Worm (Caenorhabditis elegans) whole organism, late embryonic: ENCODE results near the gene C04C11.25.

ENCODE experiments used
- C08G9.2 ChIP-seq: sonication (generic microtip); optimal IDR thresholded peaks from 2 replicates; lab custom pipeline; 2016; ENCODE audit warnings: mild to moderate bottlenecking, missing genetic modification characterization, moderate library complexity, missing compliant biosample characterization
- F13H6.1 ChIP-seq: sonication (generic microtip); optimal IDR thresholded peaks from 2 replicates; lab custom pipeline; 2016; ENCODE audit warnings: missing genetic modification characterization, missing compliant biosample characterization
- K02D7.2 ChIP-seq: sonication (generic microtip); optimal IDR thresholded peaks from 2 replicates; lab custom pipeline; 2017; ENCODE audit warnings: mild to moderate bottlenecking, missing genetic modification characterization, missing compliant biosample characterization
- K09A11.1 ChIP-seq: sonication (generic microtip); optimal IDR thresholded peaks from 2 replicates; lab custom pipeline; 2017; ENCODE audit warnings: antibody characterized with exemption, mild to moderate bottlenecking, missing genetic modification characterization, missing compliant biosample characterization; ENCODE audit not compliant: insufficient read depth
- T23F11.4 ChIP-seq: fragments of 200-800 bp; sonication (Bioruptor generic); optimal IDR thresholded peaks from 2 replicates; lab custom pipeline; 2018; ENCODE audit warnings: mild to moderate bottlenecking, missing genetic modification characterization, missing compliant biosample characterization
- ahr-1 ChIP-seq: sonication (generic microtip); optimal IDR thresholded peaks from 2 replicates; lab custom pipeline; 2016; ENCODE audit warnings: missing genetic modification characterization, missing compliant biosample characterization
- ceh-18 ChIP-seq: sonication (generic microtip); optimal IDR thresholded peaks from 2 replicates; lab custom pipeline; 2016; ENCODE audit warnings: missing genetic modification characterization, missing compliant biosample characterization
- ceh-19 ChIP-seq: fragments of 200-800 bp; sonication (Bioruptor generic); optimal IDR thresholded peaks from 2 replicates; lab custom pipeline; 2018; ENCODE audit warnings: mild to moderate bottlenecking, missing genetic modification characterization, missing compliant biosample characterization
- ceh-2 ChIP-seq: sonication (generic microtip); optimal IDR thresholded peaks from 2 replicates; lab custom pipeline; 2016; ENCODE audit warnings: missing genotype, missing genetic modification characterization, missing compliant biosample characterization
- ceh-30 ChIP-seq: fragments of 150-350 bp; optimal IDR thresholded peaks from 2 replicates; lab custom pipeline; 2014; ENCODE audit warnings: missing biosample characterization, missing genetic modification characterization
- ceh-31 ChIP-seq: sonication (generic microtip); optimal IDR thresholded peaks from 2 replicates; lab custom pipeline; 2016; ENCODE audit warnings: missing genetic modification characterization, missing compliant biosample characterization
- ceh-34 ChIP-seq: sonication (generic microtip); optimal IDR thresholded peaks from 2 replicates; lab custom pipeline; 2016; ENCODE audit warnings: mild to moderate bottlenecking, missing genetic modification characterization, missing compliant biosample characterization
- ceh-6 ChIP-seq: fragments of 200-800 bp; sonication (Bioruptor generic); optimal IDR thresholded peaks from 2 replicates; lab custom pipeline; 2018; ENCODE audit warnings: mild to moderate bottlenecking, missing genetic modification characterization, missing compliant biosample characterization
- ceh-9 ChIP-seq: sonication (generic microtip); optimal IDR thresholded peaks from 2 replicates; lab custom pipeline; 2016; ENCODE audit warnings: mild to moderate bottlenecking, missing genetic modification characterization, inconsistent platforms, missing compliant biosample characterization
- che-1 ChIP-seq: sonication (generic microtip); optimal IDR thresholded peaks from 2 replicates; lab custom pipeline; 2016; ENCODE audit warnings: mild to moderate bottlenecking, missing genetic modification characterization, missing compliant biosample characterization
- dmd-4 ChIP-seq: sonication (generic microtip); optimal IDR thresholded peaks from 2 replicates; lab custom pipeline; 2016; ENCODE audit warnings: borderline replicate concordance, missing genetic modification characterization, missing compliant biosample characterization
- dve-1 ChIP-seq: sonication (generic microtip); optimal IDR thresholded peaks from 2 replicates; lab custom pipeline; 2017; ENCODE audit warnings: antibody characterized with exemption, mild to moderate bottlenecking, missing genetic modification characterization, missing compliant biosample characterization
- elt-4 ChIP-seq: sonication (generic microtip); optimal IDR thresholded peaks from 2 replicates; lab custom pipeline; 2016; ENCODE audit warnings: missing genetic modification characterization, missing compliant biosample characterization
- fax-1 ChIP-seq: sonication (generic microtip); optimal IDR thresholded peaks from 2 replicates; lab custom pipeline; 2016; ENCODE audit warnings: missing genotype, missing genetic modification characterization, missing compliant biosample characterization
- fkh-6 ChIP-seq: sonication (generic microtip); optimal IDR thresholded peaks from 2 replicates; lab custom pipeline; 2016; ENCODE audit warnings: missing genetic modification characterization, missing compliant biosample characterization
- gmeb-2 ChIP-seq: sonication (generic microtip); optimal IDR thresholded peaks from 2 replicates; lab custom pipeline; 2016; ENCODE audit warnings: missing genetic modification characterization, inconsistent platforms, missing compliant biosample characterization
- hlh-13 ChIP-seq: fragments of 200-800 bp; sonication (Bioruptor generic); optimal IDR thresholded peaks from 2 replicates; lab custom pipeline; 2018; ENCODE audit warnings: mild to moderate bottlenecking, missing genetic modification characterization, missing compliant biosample characterization
- hlh-15 ChIP-seq: sonication (generic microtip); optimal IDR thresholded peaks from 2 replicates; lab custom pipeline; 2016; ENCODE audit warnings: missing genetic modification characterization, missing compliant biosample characterization
- hlh-30 ChIP-seq: sonication (generic microtip); optimal IDR thresholded peaks from 2 replicates; lab custom pipeline; 2017; ENCODE audit warnings: antibody characterized with exemption, missing genetic modification characterization, missing compliant biosample characterization; ENCODE audit not compliant: insufficient read depth
- hlh-6 ChIP-seq: sonication (generic microtip); optimal IDR thresholded peaks from 2 replicates; lab custom pipeline; 2016; ENCODE audit warnings: missing genotype, missing genetic modification characterization, missing compliant biosample characterization
- lim-6 ChIP-seq: sonication (generic microtip); optimal IDR thresholded peaks from 2 replicates; lab custom pipeline; 2016; ENCODE audit warnings: missing genetic modification characterization, missing compliant biosample characterization
- lin-11 ChIP-seq: fragments of 200-800 bp; sonication (Bioruptor generic); optimal IDR thresholded peaks from 2 replicates; lab custom pipeline; 2018; ENCODE audit warnings: mild to moderate bottlenecking, missing genetic modification characterization, missing compliant biosample characterization
- madf-2 ChIP-seq: sonication (generic microtip); optimal IDR thresholded peaks from 2 replicates; lab custom pipeline; 2017; ENCODE audit warnings: missing genetic modification characterization, missing compliant biosample characterization
- nfya-1 ChIP-seq: sonication (generic microtip); optimal IDR thresholded peaks from 2 replicates; lab custom pipeline; 2017; ENCODE audit warnings: missing genetic modification characterization, mild to moderate bottlenecking, missing compliant biosample characterization, antibody characterized with exemption, moderate library complexity
- nhr-11 ChIP-seq: fragments of 150-350 bp; optimal IDR thresholded peaks from 2 replicates; lab custom pipeline; 2014; ENCODE audit warnings: missing biosample characterization, missing genetic modification characterization
- nhr-232 ChIP-seq: sonication (generic microtip); optimal IDR thresholded peaks from 2 replicates; lab custom pipeline; 2016; ENCODE audit warnings: missing genetic modification characterization, missing compliant biosample characterization
- npax-4 ChIP-seq: sonication (generic microtip); optimal IDR thresholded peaks from 2 replicates; lab custom pipeline; 2016; ENCODE audit warnings: missing genetic modification characterization, missing compliant biosample characterization
- odd-2 ChIP-seq: sonication (generic microtip); optimal IDR thresholded peaks from 2 replicates; lab custom pipeline; 2017; ENCODE audit warnings: antibody characterized with exemption, mild to moderate bottlenecking, missing genetic modification characterization, missing compliant biosample characterization
- pag-3 ChIP-seq: sonication (generic microtip); optimal IDR thresholded peaks from 2 replicates; lab custom pipeline; 2016; ENCODE audit warnings: missing compliant biosample characterization, missing genetic modification characterization, borderline replicate concordance
- pat-9 ChIP-seq: fragments of 200-800 bp; sonication (Bioruptor generic); optimal IDR thresholded peaks from 2 replicates; lab custom pipeline; 2018; ENCODE audit warnings: mild to moderate bottlenecking, missing genetic modification characterization, moderate library complexity, missing compliant biosample characterization
- pax-1 ChIP-seq: fragments of 150-350 bp; optimal IDR thresholded peaks from 2 replicates; lab custom pipeline; 2014; ENCODE audit warnings: missing biosample characterization, missing genetic modification characterization
- pha-2 ChIP-seq: sonication (generic microtip); optimal IDR thresholded peaks from 2 replicates; lab custom pipeline; 2017; ENCODE audit warnings: mild to moderate bottlenecking, missing genetic modification characterization, missing compliant biosample characterization
- pros-1 ChIP-seq: fragments of 150-350 bp; optimal IDR thresholded peaks from 2 replicates; lab custom pipeline; 2014; ENCODE audit warnings: missing biosample characterization, missing genetic modification reagents, missing genetic modification characterization
- ref-2 ChIP-seq: sonication (generic microtip); optimal IDR thresholded peaks from 2 replicates; lab custom pipeline; 2016; ENCODE audit warnings: missing genetic modification characterization, missing compliant biosample characterization
- rnt-1 ChIP-seq: sonication (generic microtip); optimal IDR thresholded peaks from 2 replicates; lab custom pipeline; 2016; ENCODE audit warnings: missing genetic modification characterization, missing compliant biosample characterization
- syd-9 ChIP-seq: sonication (generic microtip); optimal IDR thresholded peaks from 2 replicates; lab custom pipeline; 2016; ENCODE audit warnings: mild to moderate bottlenecking, missing genetic modification characterization, moderate library complexity, missing compliant biosample characterization
- tbx-2 ChIP-seq: sonication (generic microtip); optimal IDR thresholded peaks from 2 replicates; lab custom pipeline; 2016; ENCODE audit warnings: missing genetic modification characterization, missing compliant biosample characterization
- tbx-7 ChIP-seq: sonication (generic microtip); optimal IDR thresholded peaks from 2 replicates; lab custom pipeline; 2016; ENCODE audit warnings: missing genotype, missing genetic modification characterization, missing compliant biosample characterization
- ttx-3 ChIP-seq: sonication (generic microtip); optimal IDR thresholded peaks from 2 replicates; lab custom pipeline; 2016; ENCODE audit warnings: missing genetic modification reagents, missing genetic modification characterization, missing compliant biosample characterization
- unc-3 ChIP-seq, 2 experiments: fragments of 200-800 bp in 1 of 2; sonication (Bioruptor generic) in 1 of 2; sonication (generic microtip) in 1 of 2; conservative IDR thresholded peaks in 1 of 2; optimal IDR thresholded peaks in 1 of 2; 2 replicates each; pipeline versions ENCODE4 v1.3.6 to Lab custom; 2016 to 2022; ENCODE audit warnings: missing compliant biosample characterization in 2 of 2, missing genetic modification characterization in 2 of 2, missing genetic modification reagents in 1 of 2
- unc-55 ChIP-seq: sonication (generic microtip); optimal IDR thresholded peaks from 2 replicates; lab custom pipeline; 2017; ENCODE audit warnings: missing biosample characterization, missing genetic modification reagents, missing genetic modification characterization
- zip-5 ChIP-seq: sonication (generic microtip); optimal IDR thresholded peaks from 2 replicates; lab custom pipeline; 2016; ENCODE audit warnings: missing genetic modification characterization, missing compliant biosample characterization
- ztf-16 ChIP-seq: sonication (generic microtip); optimal IDR thresholded peaks from 2 replicates; lab custom pipeline; 2017; ENCODE audit warnings: missing genetic modification characterization, missing compliant biosample characterization

The C04C11.25 gene

ce11 chrX:14016698-14017097 is 1.4 kb upstream of the C04C11.25 start (continued):
- TF ChIP-seq odd-2 (tag; lab: Kevin White, UChicago) (no peak), pax-1 (tag; lab: Kevin White, UChicago) (no peak), elt-4 (tag; lab: Kevin White, UChicago) (no peak), ceh-6 (GFP tag; lab: Kevin White, UChicago) (no peak), pat-9 (peak; percentile 9), che-1 (tag; lab: Kevin White, UChicago) (no peak), ceh-9 (tag; lab: Kevin White, UChicago) (no peak), K02D7.2 (tag; lab: Kevin White, UChicago) (no peak), nhr-11 (no peak), K09A11.1 (tag; lab: Kevin White, UChicago) (no peak), hlh-30 (tag; lab: Kevin White, UChicago) (no peak), ceh-34 (tag; lab: Kevin White, UChicago) (peak; percentile 67), C08G9.2 (tag; lab: Kevin White, UChicago) (no peak), madf-2 (tag; lab: Kevin White, UChicago) (no peak), zip-5 (tag; lab: Kevin White, UChicago) (no peak), dve-1 (tag; lab: Kevin White, UChicago) (no peak), unc-55 (peak; percentile 99), ahr-1 (no peak), nfya-1 (peak; percentile 84), F13H6.1 (tag; lab: Kevin White, UChicago) (no peak)

- TF ChIP-seq F13H6.1 (tag; lab: Kevin White, UChicago): peak; percentile 48
- peak; percentile 69 for TF ChIP-seq K02D7.2 (tag; lab: Kevin White, UChicago)
- TF ChIP-seq lin-11 (tag; lab: Kevin White, UChicago): peak; percentile 72
- TF ChIP-seq fkh-6: peak; percentile 43
- peak; percentile 64 for TF ChIP-seq nhr-232 (tag; lab: Kevin White, UChicago)
- TF ChIP-seq pag-3: peak; percentile 63
- TF ChIP-seq ceh-19: peak; percentile 86
- peak; percentile 78 for TF ChIP-seq ceh-2 (tag; lab: Kevin White, UChicago)
- TF ChIP-seq tbx-2 (tag; lab: Kevin White, UChicago): peak; percentile 78
- peak; percentile 71 for TF ChIP-seq lim-6 (tag; lab: Kevin White, UChicago)
- TF ChIP-seq ttx-3: peak; percentile 71
- peak; percentile 62 for TF ChIP-seq fax-1 (tag; lab: Kevin White, UChicago)
- peak; percentile 71 for TF ChIP-seq dmd-4 (tag; lab: Kevin White, UChicago)
- peak; percentile 82 for TF ChIP-seq gmeb-2 (tag; lab: Kevin White, UChicago)
- peak; percentile 86 for TF ChIP-seq hlh-6
- TF ChIP-seq hlh-15 (tag; lab: Kevin White, UChicago): peak; percentile 39
- TF ChIP-seq ceh-31 (tag; lab: Kevin White, UChicago): peak; percentile 64
- TF ChIP-seq ref-2 (tag; lab: Kevin White, UChicago): peak; percentile 76
- peak; percentile 31 for TF ChIP-seq tbx-7 (tag; lab: Kevin White, UChicago)
- peak; percentile 63 for TF ChIP-seq npax-4
- TF ChIP-seq pha-2: peak; percentile 81
- TF ChIP-seq elt-4 (tag; lab: Kevin White, UChicago): no peak
- TF ChIP-seq che-1 (tag; lab: Kevin White, UChicago): peak; percentile 81
- TF ChIP-seq pat-9: peak; percentile 64
- peak; percentile 74 for TF ChIP-seq unc-55
- TF ChIP-seq pros-1 (tag; lab: Kevin White, UChicago): no peak
- TF ChIP-seq ceh-18 (tag; lab: Kevin White, UChicago): peak; percentile 64
- TF ChIP-seq ztf-16 (tag; lab: Kevin White, UChicago): peak; percentile 65
- no peak for TF ChIP-seq K09A11.1 (tag; lab: Kevin White, UChicago)
- no peak for TF ChIP-seq hlh-30 (tag; lab: Kevin White, UChicago)
- peak; percentile 65 for TF ChIP-seq ceh-30
- TF ChIP-seq ceh-9 (tag; lab: Kevin White, UChicago): peak; percentile 2
- TF ChIP-seq nhr-11: no peak
- TF ChIP-seq C08G9.2 (tag; lab: Kevin White, UChicago): peak; percentile 67
- peak; percentile 80 for TF ChIP-seq rnt-1
- TF ChIP-seq unc-3 (GFP tag; conservative IDR thresholded peaks at IDR 0.05; lab: Robert Waterston, UW): peak; percentile 78
- peak; percentile 78 for TF ChIP-seq unc-3 (tag; optimal IDR thresholded peaks at IDR 0.05; lab: Kevin White, UChicago)
- peak; percentile 39 for TF ChIP-seq zip-5 (tag; lab: Kevin White, UChicago)
- TF ChIP-seq T23F11.4 (GFP tag; lab: Kevin White, UChicago): peak; percentile 76
- TF ChIP-seq hlh-13 (GFP tag; lab: Kevin White, UChicago): peak; percentile 68
- peak; percentile 74 for TF ChIP-seq syd-9 (tag; lab: Kevin White, UChicago)
- TF ChIP-seq nfya-1: peak; percentile 63
Measured at ce11 chrX:14015808-14016207, 542 bp upstream of the C04C11.25 start.
